Worm (Caenorhabditis elegans): Measurements from ENCODE around the gene C49C3.11.

DNA sequence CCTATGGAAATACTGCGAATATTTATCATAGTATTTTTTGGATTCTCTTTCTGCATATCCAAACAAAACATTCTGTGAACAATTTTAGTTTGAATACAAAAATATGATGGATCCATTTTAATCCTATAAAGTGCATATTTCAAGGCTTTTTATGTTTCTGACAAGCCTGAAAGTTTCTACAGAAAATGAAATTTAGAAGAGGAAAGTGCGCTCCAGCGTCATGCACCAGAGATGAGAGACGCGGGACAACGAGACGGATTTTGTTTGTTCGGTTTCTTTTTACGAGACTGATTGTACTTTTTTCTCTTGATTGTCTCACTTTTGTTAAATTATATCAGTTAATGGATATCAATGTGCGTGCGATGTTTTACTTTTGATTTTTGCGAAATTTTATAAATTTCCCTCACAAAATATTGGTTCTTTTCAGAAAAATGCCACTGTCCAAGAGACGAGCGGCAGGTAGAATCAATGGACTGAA, 12.4 kb upstream of the C49C3.11 start, which contains the start of gene C49C3.6:
- TF ChIP-seq lin-15B (tag; optimal IDR thresholded peaks at IDR 0.05) (peak; percentile 49), elt-3 (tag; optimal IDR thresholded peaks at IDR 0.05) (no peak), elt-1 (tag; optimal IDR thresholded peaks at IDR 0.05) (no peak), ama-1 (optimal IDR thresholded peaks at IDR 0.05) (no peak)

Measured in whole organism, L3 larva.